Fruit fly (Drosophila melanogaster) whole organism, embryonic: ENCODE measurements around the gene sing.

Experiments used
- BEAF-32 ChIP-seq: fragments of 200-800 bp; sonication (Bioruptor generic); optimal IDR thresholded peaks from 3 replicates; lab custom pipeline; 2017; ENCODE audit warnings: missing biosample characterization, missing genetic modification characterization, mild to moderate bottlenecking, moderate library complexity, missing genetic modification reagents
- CG2875 ChIP-seq: fragments of 200-800 bp; sonication (Bioruptor generic); optimal IDR thresholded peaks from 2 replicates; lab custom pipeline; 2017; ENCODE audit warnings: missing biosample characterization, mild to moderate bottlenecking, missing genetic modification characterization, missing genetic modification reagents

- TF ChIP-seq CG2875 (GFP tag; lab: Kevin White, UChicago): no peak
- TF ChIP-seq BEAF-32: no peak
Measured at dm6 chrX:16730791-16731190, 51.7 kb downstream of the sing start, which contains the start of gene TwdlX.
